Worm (Caenorhabditis elegans): ENCODE measurements around the gene R02D5.6.

Gene R02D5.6

ce11 chrV:14504774-14505173, 13.1 kb downstream of the R02D5.6 start:
- no peak for TF ChIP-seq nhr-77 (tag; optimal IDR thresholded peaks at IDR 0.05)
- no peak for TF ChIP-seq egl-27 (tag; optimal IDR thresholded peaks at IDR 0.05)
- no peak for TF ChIP-seq gmeb-1 (tag; optimal IDR thresholded peaks at IDR 0.05)
- no peak for TF ChIP-seq nhr-11 (tag; optimal IDR thresholded peaks at IDR 0.05)
- no peak for TF ChIP-seq mdl-1 (tag; optimal IDR thresholded peaks at IDR 0.05)
- TF ChIP-seq elt-1 (tag; optimal IDR thresholded peaks at IDR 0.05): no peak
- TF ChIP-seq fos-1 (tag; optimal IDR thresholded peaks at IDR 0.05): peak; percentile 68
- TF ChIP-seq ceh-16 (tag; optimal IDR thresholded peaks at IDR 0.05): peak; percentile 41
- TF ChIP-seq R02D3.7 (tag; optimal IDR thresholded peaks at IDR 0.05): no peak

- TF ChIP-seq unc-39 (tag; optimal IDR thresholded peaks at IDR 0.05) (no peak), fos-1 (tag; optimal IDR thresholded peaks at IDR 0.05) (peak; percentile 32)
Measured at ce11 chrV:14504120-14504519, 13.8 kb downstream of the R02D5.6 start.

- TF ChIP-seq skn-1 (tag; optimal IDR thresholded peaks at IDR 0.05) (peak; percentile 47), Y55F3AM.14 (GFP tag; optimal IDR thresholded peaks at IDR 0.05) (no peak), fos-1 (tag; optimal IDR thresholded peaks at IDR 0.05) (peak; percentile 92), ZK546.5 (tag; optimal IDR thresholded peaks at IDR 0.05) (no peak), elt-3 (tag; optimal IDR thresholded peaks at IDR 0.05) (no peak), nhr-237 (tag; optimal IDR thresholded peaks at IDR 0.05) (no peak), C34F6.9 (tag; optimal IDR thresholded peaks at IDR 0.05) (no peak), gmeb-1 (tag; optimal IDR thresholded peaks at IDR 0.05) (no peak), sma-9 (GFP tag; optimal IDR thresholded peaks at IDR 0.05) (peak; percentile 1), sma-9 (tag; optimal IDR thresholded peaks at IDR 0.05) (no peak), ztf-11 (tag; optimal IDR thresholded peaks at IDR 0.05) (no peak), ztf-1 (GFP tag; conservative IDR thresholded peaks at IDR 0.05) (no peak), sma-3 (GFP tag; optimal IDR thresholded peaks at IDR 0.05) (peak; percentile 8), unc-55 (GFP tag; optimal IDR thresholded peaks at IDR 0.05) (no peak)
Measured at ce11 chrV:14503065-14503464, 14.8 kb downstream of the R02D5.6 start.

- TF ChIP-seq nhr-11 (tag; optimal IDR thresholded peaks at IDR 0.05) (no peak), nhr-237 (tag; optimal IDR thresholded peaks at IDR 0.05) (no peak)
Measured at ce11 chrV:14501136-14501535, 16.8 kb downstream of the R02D5.6 start, which contains the start of gene R02D5.24. Gene R02D5.24, plus strand, starts transcription at chrV:14501340.

- peak; percentile 24 for TF ChIP-seq unc-55 (GFP tag; optimal IDR thresholded peaks at IDR 0.05)
- no peak for TF ChIP-seq gmeb-1 (tag; optimal IDR thresholded peaks at IDR 0.05)
Measured at ce11 chrV:14500554-14500953, 17.4 kb downstream of the R02D5.6 start.

- TF ChIP-seq nhr-237 (tag; optimal IDR thresholded peaks at IDR 0.05) (no peak), egl-27 (tag; optimal IDR thresholded peaks at IDR 0.05) (no peak), nhr-25 (tag; optimal IDR thresholded peaks at IDR 0.05) (peak; percentile 31), unc-39 (tag; optimal IDR thresholded peaks at IDR 0.05) (no peak), F13H6.1 (tag; optimal IDR thresholded peaks at IDR 0.05) (peak; percentile 32), nhr-129 (tag; optimal IDR thresholded peaks at IDR 0.05) (peak; percentile 54), lin-39 (tag; optimal IDR thresholded peaks at IDR 0.05) (no peak), C34F6.9 (tag; optimal IDR thresholded peaks at IDR 0.05) (peak; percentile 11), lsy-2 (tag; optimal IDR thresholded peaks at IDR 0.05) (no peak), nhr-6 (tag; optimal IDR thresholded peaks at IDR 0.05) (no peak), nhr-10 (tag; optimal IDR thresholded peaks at IDR 0.05) (no peak)
Measured at ce11 chrV:14499074-14499864, 18.6 kb downstream of the R02D5.6 start.

- TF ChIP-seq lsy-2 (tag; optimal IDR thresholded peaks at IDR 0.05): no peak
- no peak for TF ChIP-seq elt-1 (tag; optimal IDR thresholded peaks at IDR 0.05)
- TF ChIP-seq nhr-6 (tag; optimal IDR thresholded peaks at IDR 0.05): no peak
- TF ChIP-seq gmeb-1 (tag; optimal IDR thresholded peaks at IDR 0.05): no peak
- TF ChIP-seq skn-1 (tag; optimal IDR thresholded peaks at IDR 0.05): no peak
- no peak for TF ChIP-seq nhr-10 (tag; optimal IDR thresholded peaks at IDR 0.05)
- no peak for TF ChIP-seq ztf-1 (GFP tag; conservative IDR thresholded peaks at IDR 0.05)
- TF ChIP-seq nhr-129 (tag; optimal IDR thresholded peaks at IDR 0.05): no peak
- TF ChIP-seq C34F6.9 (tag; optimal IDR thresholded peaks at IDR 0.05): no peak
- no peak for TF ChIP-seq nhr-25 (tag; optimal IDR thresholded peaks at IDR 0.05)
Measured at ce11 chrV:14498204-14498603, 19.7 kb downstream of the R02D5.6 start.

Measured in whole organism, L2 larva.